Fruit fly (Drosophila melanogaster) whole organism, wandering third instar larva: ENCODE data around the gene CG11893.
A peak's percentile ranks its signal among the peaks of the same experiment; 100 is the strongest.

Experiments
- CG9705 ChIP-seq: fragments of 200-800 bp; sonication (Bioruptor generic); optimal IDR thresholded peaks from 2 replicates; lab custom pipeline; 2018; ENCODE audit warnings: missing biosample characterization, mild to moderate bottlenecking, missing genetic modification characterization
- Dfd ChIP-seq: fragments of >200 bp; optimal IDR thresholded peaks from 2 replicates; lab custom pipeline; 2017; ENCODE audit warnings: missing biosample characterization, missing genetic modification characterization
- Mio ChIP-seq: sonication (Bioruptor generic); optimal IDR thresholded peaks from 2 replicates; lab custom pipeline; 2016; ENCODE audit warnings: missing biosample characterization, missing genetic modification characterization
- Myc ChIP-seq: fragments of >200 bp; optimal IDR thresholded peaks from 2 replicates; lab custom pipeline; 2017
- Rel ChIP-seq, 2 experiments: fragments of 200-800 bp; sonication (Bioruptor generic) in 1 of 2; optimal IDR thresholded peaks; 2 replicates in 1 of 2; 3 replicates in 1 of 2; lab custom pipeline; 2016 to 2019; ENCODE audit warnings: mild to moderate bottlenecking in 2 of 2, missing biosample characterization in 2 of 2, missing genetic modification characterization in 2 of 2, moderate library complexity in 1 of 2
- Sp1 ChIP-seq: fragments of 200-800 bp; sonication (Bioruptor generic); optimal IDR thresholded peaks from 3 replicates; lab custom pipeline; 2019; ENCODE audit warnings: missing biosample characterization, mild to moderate bottlenecking, missing genetic modification characterization, moderate library complexity
- Vsx2 ChIP-seq: fragments of 200-300, 225-300 bp; sonication (Bioruptor generic); optimal IDR thresholded peaks from 2 replicates; lab custom pipeline; 2018; ENCODE audit warnings: missing biosample characterization, missing genetic modification characterization; ENCODE audit not compliant: partially characterized antibody
- br ChIP-seq: fragments of 200-800 bp; sonication (Bioruptor generic); optimal IDR thresholded peaks from 2 replicates; lab custom pipeline; 2016; ENCODE audit warnings: missing biosample characterization, missing genetic modification characterization
- sage ChIP-seq: fragments of 200-800 bp; sonication (Bioruptor generic); optimal IDR thresholded peaks from 2 replicates; lab custom pipeline; 2016; ENCODE audit warnings: missing biosample characterization, mild to moderate bottlenecking, missing genetic modification characterization

DNA sequence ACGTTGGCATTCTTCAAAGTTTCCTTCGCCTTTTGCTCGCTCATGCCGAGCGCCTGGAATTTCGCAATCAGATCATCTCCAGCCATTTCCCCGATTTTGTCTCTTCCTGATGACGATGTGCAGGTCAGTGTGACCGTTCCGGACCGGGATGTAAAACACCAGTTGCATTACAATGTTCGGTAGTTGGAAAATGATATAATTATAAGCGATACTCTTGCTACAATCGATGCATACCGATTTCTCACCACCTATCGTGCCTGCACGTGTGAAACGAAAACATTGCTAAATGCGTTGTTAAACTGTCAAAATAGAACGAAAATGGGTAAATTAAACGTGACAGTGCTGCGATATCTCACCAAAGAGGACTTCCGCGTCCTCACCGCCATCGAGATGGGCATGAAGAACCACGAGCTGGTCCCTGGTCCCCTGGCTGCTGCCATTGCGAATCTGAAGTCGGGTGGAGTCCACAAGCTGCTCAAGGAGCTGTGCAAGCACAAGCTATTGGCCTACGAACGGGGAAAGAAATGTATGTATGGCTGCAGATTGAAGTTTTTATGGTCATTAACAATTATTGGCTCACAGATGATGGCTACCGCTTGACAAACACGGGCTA, 24.0 kb upstream of the CG11893 start, which contains the start of the genes GlnRS and RIOK2:
- TF ChIP-seq Dfd (GFP tag; lab: Kevin White, UChicago) (no peak), CG9705 (no peak), Vsx2 (GFP tag; lab: Kevin White, UChicago) (no peak), Rel (GFP tag; optimal IDR thresholded peaks at IDR 0.05; lab: Kevin White, UChicago) (no peak), Rel (tag; optimal IDR thresholded peaks at IDR 0.05; lab: Kevin White, UChicago) (peak; percentile 54), br (no peak), sage (GFP tag; lab: Kevin White, UChicago) (no peak), Sp1 (GFP tag; lab: Kevin White, UChicago) (peak; percentile 13), Myc (lab: Kevin White, UChicago) (peak; percentile 75), Mio (GFP tag; lab: Kevin White, UChicago) (no peak)
